Fruit fly (Drosophila melanogaster): ENCODE data around the gene lama.

DNA sequence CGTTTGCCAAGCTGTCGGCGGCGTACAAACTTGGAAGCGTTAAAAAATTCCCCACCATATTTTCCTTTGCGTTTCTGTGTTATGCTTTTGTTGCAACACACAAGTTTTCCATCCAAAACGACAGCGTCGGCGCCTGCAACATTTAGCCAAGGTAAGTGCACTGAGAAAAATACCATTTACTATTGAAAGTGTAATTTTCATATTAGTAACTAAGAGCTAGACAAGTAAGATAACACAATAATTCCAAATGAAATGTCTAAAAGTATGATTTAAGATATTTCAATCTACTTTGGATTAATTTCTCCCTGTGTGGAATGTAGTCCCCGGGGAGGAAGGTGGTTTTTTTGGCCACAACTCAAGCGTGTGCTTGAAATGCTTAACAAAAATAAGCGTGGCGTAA lies 30.0 kb upstream of the lama start:
- TF ChIP-seq bab1 (GFP tag; optimal IDR thresholded peaks at IDR 0.05) (no peak), CG12768 (GFP tag; optimal IDR thresholded peaks at IDR 0.05) (no peak), kay (GFP tag; ENCODE audit: borderline replicate concordance) (no peak), CG5204 (GFP tag; optimal IDR thresholded peaks at IDR 0.05) (no peak), pad (GFP tag; optimal IDR thresholded peaks at IDR 0.05) (no peak), tj (GFP tag; optimal IDR thresholded peaks at IDR 0.05) (no peak), CG33017 (tag; optimal IDR thresholded peaks at IDR 0.05) (no peak), CG11617 (GFP tag; optimal IDR thresholded peaks at IDR 0.05) (no peak), CG1620 (GFP tag; optimal IDR thresholded peaks at IDR 0.05) (no peak)

Data from whole organism, adult.